Worm (Caenorhabditis elegans) whole organism, L1 larva: Measurements from ENCODE around the gene lips-6.

Experiments
- C04F5.9 ChIP-seq: sonication (generic microtip); optimal IDR thresholded peaks from 2 replicates; lab custom pipeline; 2016; ENCODE audit warnings: missing genetic modification characterization, missing compliant biosample characterization
- alr-1 ChIP-seq: fragments of 200-800 bp; sonication (Bioruptor generic); optimal IDR thresholded peaks from 2 replicates; lab custom pipeline; 2018; ENCODE audit warnings: borderline replicate concordance, mild to moderate bottlenecking, missing genetic modification characterization, missing compliant biosample characterization
- aly-2 ChIP-seq: fragments of 150-350 bp; optimal IDR thresholded peaks from 2 replicates; lab custom pipeline; 2014; ENCODE audit warnings: missing biosample characterization, missing genetic modification characterization
- blmp-1 ChIP-seq: fragments of 150-350 bp; optimal IDR thresholded peaks from 2 replicates; lab custom pipeline; 2014; ENCODE audit warnings: missing biosample characterization, missing genetic modification characterization
- ceh-63 ChIP-seq: fragments of 200-800 bp; sonication (Bioruptor generic); optimal IDR thresholded peaks from 2 replicates; lab custom pipeline; 2018; ENCODE audit warnings: mild to moderate bottlenecking, missing genetic modification characterization, missing compliant biosample characterization
- ceh-82 ChIP-seq, 3 experiments: fragments of 150-350 bp in 1 of 3; sonication (generic microtip) in 2 of 3; optimal IDR thresholded peaks; 2 replicates each; lab custom pipeline; 2014 to 2017; ENCODE audit warnings: missing biosample characterization in 3 of 3, missing genetic modification characterization in 3 of 3
- ceh-88 ChIP-seq: fragments of 200-800 bp; sonication (Bioruptor generic); IDR thresholded peaks from 2 replicates; pipeline ENCODE4 v1.3.6; 2022; ENCODE audit warnings: missing genetic modification characterization, missing compliant biosample characterization
- dpl-1 ChIP-seq, 3 experiments: fragments of 150-350 bp in 2 of 3; sonication (generic microtip) in 1 of 3; optimal IDR thresholded peaks; 2 replicates each; lab custom pipeline; 2014 to 2017; ENCODE audit warnings: missing biosample characterization in 3 of 3, missing genetic modification characterization in 3 of 3, missing genetic modification reagents in 3 of 3
- efl-1 ChIP-seq, 4 experiments: fragments of 150-350 bp; optimal IDR thresholded peaks in 3 of 4; peaks in 1 of 4; 1 replicate in 1 of 4; 2 replicates in 3 of 4; lab custom pipeline; 2014; ENCODE audit warnings: missing biosample characterization in 2 of 4, missing genetic modification characterization in 2 of 4, missing genetic modification reagents in 2 of 4
- fkh-4 ChIP-seq: sonication (generic microtip); optimal IDR thresholded peaks from 2 replicates; lab custom pipeline; 2016; ENCODE audit warnings: missing compliant biosample characterization, missing genetic modification characterization, borderline replicate concordance
- fkh-8 ChIP-seq: sonication (generic microtip); optimal IDR thresholded peaks from 2 replicates; lab custom pipeline; 2016; ENCODE audit warnings: mild to moderate bottlenecking, missing genetic modification characterization, missing compliant biosample characterization
- fos-1 ChIP-seq: fragments of 150-350 bp; optimal IDR thresholded peaks from 2 replicates; lab custom pipeline; 2014; ENCODE audit warnings: missing biosample characterization, missing genetic modification characterization
- hlh-17 ChIP-seq: fragments of 200-800 bp; sonication (Bioruptor generic); optimal IDR thresholded peaks from 2 replicates; lab custom pipeline; 2018; ENCODE audit warnings: missing genetic modification characterization, mild to moderate bottlenecking, missing compliant biosample characterization, moderate library complexity, borderline replicate concordance
- hpl-2 ChIP-seq: fragments of 150-350 bp; optimal IDR thresholded peaks from 2 replicates; lab custom pipeline; 2014; ENCODE audit warnings: missing biosample characterization, missing genetic modification reagents, missing genetic modification characterization
- jun-1 ChIP-seq: fragments of 150-350 bp; optimal IDR thresholded peaks from 2 replicates; lab custom pipeline; 2014; ENCODE audit warnings: missing biosample characterization, missing genetic modification reagents, missing genetic modification characterization
- lin-14 ChIP-seq: fragments of 200-800 bp; sonication (Bioruptor generic); optimal IDR thresholded peaks from 2 replicates; lab custom pipeline; 2018; ENCODE audit warnings: mild to moderate bottlenecking, missing genetic modification characterization, moderate library complexity, missing compliant biosample characterization
- mdl-1 ChIP-seq, 2 experiments: fragments of 150-350 bp; optimal IDR thresholded peaks; 2 replicates each; lab custom pipeline; 2014 to 2017; ENCODE audit warnings: missing biosample characterization in 2 of 2, missing genetic modification characterization in 2 of 2, inconsistent platforms in 1 of 2
- mep-1 ChIP-seq: fragments of 150-350 bp; optimal IDR thresholded peaks from 2 replicates; lab custom pipeline; 2014; ENCODE audit warnings: missing biosample characterization, missing genetic modification characterization
- nhr-11 ChIP-seq: fragments of 150-350 bp; optimal IDR thresholded peaks from 2 replicates; lab custom pipeline; 2014; ENCODE audit warnings: missing biosample characterization, missing genetic modification characterization
- nhr-12 ChIP-seq: sonication (generic microtip); optimal IDR thresholded peaks from 2 replicates; lab custom pipeline; 2017; ENCODE audit warnings: missing biosample characterization, missing genetic modification characterization
- nhr-19 ChIP-seq: fragments of 200-800 bp; sonication (Bioruptor generic); conservative IDR thresholded peaks from 2 replicates; pipeline ENCODE4 v1.3.6; 2022; ENCODE audit warnings: missing genetic modification characterization, missing compliant biosample characterization
- nhr-20 ChIP-seq: sonication (generic microtip); optimal IDR thresholded peaks from 2 replicates; lab custom pipeline; 2016; ENCODE audit warnings: mild to moderate bottlenecking, missing genetic modification characterization, missing compliant biosample characterization
- nhr-47 ChIP-seq: sonication (generic microtip); optimal IDR thresholded peaks from 2 replicates; lab custom pipeline; 2016; ENCODE audit warnings: mild to moderate bottlenecking, missing genetic modification characterization, moderate library complexity, missing compliant biosample characterization
- nhr-71 ChIP-seq: sonication (generic microtip); optimal IDR thresholded peaks from 2 replicates; lab custom pipeline; 2016; ENCODE audit warnings: mild to moderate bottlenecking, missing genetic modification characterization, moderate library complexity, missing compliant biosample characterization
- nhr-77 ChIP-seq: fragments of 150-350 bp; optimal IDR thresholded peaks from 2 replicates; lab custom pipeline; 2014; ENCODE audit warnings: missing biosample characterization, missing genetic modification characterization
- nhr-85 ChIP-seq: sonication (generic microtip); peaks from one replicate; lab custom pipeline; 2016; ENCODE audit warnings: missing genetic modification characterization, inconsistent platforms, missing compliant biosample characterization
- rnt-1 ChIP-seq: sonication (generic microtip); optimal IDR thresholded peaks from 2 replicates; lab custom pipeline; 2016; ENCODE audit warnings: mild to moderate bottlenecking, missing genetic modification characterization, moderate library complexity, missing compliant biosample characterization
- snpc-4 ChIP-seq: fragments of 150-350 bp; optimal IDR thresholded peaks from 2 replicates; lab custom pipeline; 2014; ENCODE audit warnings: missing biosample characterization, missing genetic modification characterization
- sox-4 ChIP-seq: sonication (generic microtip); optimal IDR thresholded peaks from 2 replicates; lab custom pipeline; 2016; ENCODE audit warnings: missing genetic modification characterization, missing compliant biosample characterization
- sup-37 ChIP-seq: fragments of 200-800 bp; sonication (Bioruptor generic); optimal IDR thresholded peaks from 2 replicates; lab custom pipeline; 2018; ENCODE audit warnings: mild to moderate bottlenecking, missing genetic modification characterization, missing compliant biosample characterization
- tlp-1 ChIP-seq: fragments of 150-350 bp; optimal IDR thresholded peaks from 2 replicates; lab custom pipeline; 2014; ENCODE audit warnings: missing biosample characterization, missing genetic modification characterization
- unc-62 ChIP-seq: fragments of 150-350 bp; optimal IDR thresholded peaks from 2 replicates; lab custom pipeline; 2014; ENCODE audit warnings: missing biosample characterization, missing genetic modification reagents, missing genetic modification characterization
- unc-86 ChIP-seq: sonication (generic microtip); optimal IDR thresholded peaks from 2 replicates; lab custom pipeline; 2016; ENCODE audit warnings: missing genetic modification characterization, missing compliant biosample characterization
- unc-98 ChIP-seq: fragments of 200-800 bp; sonication (Bioruptor generic); IDR thresholded peaks from 2 replicates; pipeline ENCODE4 v1.3.6; 2022; ENCODE audit warnings: missing genetic modification characterization, missing compliant biosample characterization
- vab-15 ChIP-seq: sonication (generic microtip); optimal IDR thresholded peaks from 2 replicates; lab custom pipeline; 2017; ENCODE audit warnings: missing genotype, mild to moderate bottlenecking, missing genetic modification characterization, missing compliant biosample characterization
- xbp-1 ChIP-seq: sonication (generic microtip); optimal IDR thresholded peaks from 2 replicates; lab custom pipeline; 2016; ENCODE audit warnings: missing genetic modification characterization, missing compliant biosample characterization
- zip-4 ChIP-seq: fragments of 200-800 bp; sonication (Bioruptor generic); optimal IDR thresholded peaks from 2 replicates; lab custom pipeline; 2018; ENCODE audit warnings: mild to moderate bottlenecking, missing genetic modification characterization, moderate library complexity, missing compliant biosample characterization
- ztf-11 ChIP-seq, 2 experiments: sonication (generic microtip); optimal IDR thresholded peaks; 2 replicates each; lab custom pipeline; 2016 to 2017; ENCODE audit warnings: missing genetic modification characterization in 2 of 2, missing biosample characterization in 1 of 2, missing compliant biosample characterization in 1 of 2

The lips-6 gene

ce11 chrIV:12009046-12009674 is 6.3 kb downstream of the lips-6 start:
- TF ChIP-seq snpc-4 (tag; lab: Kevin White, UChicago) (no peak), unc-86 (tag; lab: Kevin White, UChicago) (no peak), unc-98 (GFP tag; lab: Robert Waterston, UW) (no peak), tlp-1 (tag; lab: Kevin White, UChicago) (no peak), lin-14 (GFP tag; lab: Kevin White, UChicago) (peak; percentile 44), C04F5.9 (tag; lab: Kevin White, UChicago) (no peak), ceh-63 (no peak), nhr-12 (no peak), fkh-8 (tag; lab: Kevin White, UChicago) (no peak), alr-1 (tag; lab: Kevin White, UChicago) (no peak), nhr-71 (tag; lab: Kevin White, UChicago) (peak; percentile 33), efl-1 (optimal IDR thresholded peaks at IDR 0.05; lab: Kevin White, UChicago) (no peak), efl-1 (GFP tag; optimal IDR thresholded peaks at IDR 0.05 in 1 of 2; lab: Kevin White, UChicago) (peak in 1 of 2 experiments; percentile 41), sox-4 (no peak), nhr-85 (tag; lab: Kevin White, UChicago) (peak; percentile 19), nhr-77 (tag; lab: Kevin White, UChicago) (no peak), hlh-17 (GFP tag; lab: Kevin White, UChicago) (no peak), dpl-1 (GFP tag; optimal IDR thresholded peaks at IDR 0.05; lab: Kevin White, UChicago) (no peak), unc-62 (GFP tag; lab: Kevin White, UChicago) (no peak), aly-2 (tag; lab: Kevin White, UChicago) (no peak), nhr-47 (no peak), rnt-1 (peak; percentile 5), ceh-88 (GFP tag; lab: Robert Waterston, UW) (no peak), nhr-11 (tag; lab: Kevin White, UChicago) (no peak), vab-15 (tag; lab: Kevin White, UChicago) (no peak), mdl-1 (tag; optimal IDR thresholded peaks at IDR 0.05; lab: Kevin White, UChicago) (peak in 1 of 2 experiments; percentile 13), sup-37 (no peak), fos-1 (tag; lab: Kevin White, UChicago) (no peak), xbp-1 (tag; lab: Kevin White, UChicago) (no peak), blmp-1 (peak; percentile 46), jun-1 (no peak), nhr-20 (no peak), nhr-19 (GFP tag; lab: Robert Waterston, UW) (no peak), fkh-4 (no peak), ceh-82 (tag; optimal IDR thresholded peaks at IDR 0.05; lab: Kevin White, UChicago) (no peak), ztf-11 (tag; optimal IDR thresholded peaks at IDR 0.05; lab: Kevin White, UChicago) (no peak)

ce11 chrIV:12005090-12005770 is 10.3 kb downstream of the lips-6 start:
- TF ChIP-seq nhr-85 (tag; lab: Kevin White, UChicago), result peak; percentile 45
- no peak for TF ChIP-seq dpl-1 (GFP tag; optimal IDR thresholded peaks at IDR 0.05; lab: Kevin White, UChicago)
- TF ChIP-seq, all 84 proteins: peak for 1

ce11 chrIV:11986407-11986806 is 29.1 kb downstream of the lips-6 start:
- TF ChIP-seq zip-4 (no peak), mep-1 (tag; lab: Kevin White, UChicago) (no peak), hlh-17 (GFP tag; lab: Kevin White, UChicago) (no peak), hpl-2 (GFP tag; lab: Kevin White, UChicago) (no peak), unc-86 (tag; lab: Kevin White, UChicago) (no peak)
